Worm (Caenorhabditis elegans) whole organism, late embryonic: Measurements from ENCODE around the gene nhr-43.

ENCODE experiments used
- K09A11.1 ChIP-seq: sonication (generic microtip); optimal IDR thresholded peaks from 2 replicates; lab custom pipeline; 2017; ENCODE audit warnings: antibody characterized with exemption, mild to moderate bottlenecking, missing genetic modification characterization, missing compliant biosample characterization; ENCODE audit not compliant: insufficient read depth
- Y22D7AL.16 ChIP-seq: sonication (generic microtip); optimal IDR thresholded peaks from 2 replicates; lab custom pipeline; 2016; ENCODE audit warnings: missing genetic modification characterization, missing compliant biosample characterization
- ama-1 ChIP-seq: fragments of 150-350 bp; optimal IDR thresholded peaks from 2 replicates; lab custom pipeline; 2014
- ceh-22 ChIP-seq: sonication (generic microtip); optimal IDR thresholded peaks from 2 replicates; lab custom pipeline; 2017; ENCODE audit warnings: missing biosample characterization, missing genetic modification characterization
- ceh-45 ChIP-seq: fragments of 200-800 bp; sonication (Bioruptor generic); IDR thresholded peaks from 2 replicates; pipeline ENCODE4 v1.3.6; 2022; ENCODE audit warnings: missing genetic modification reagents, missing genetic modification characterization, missing compliant biosample characterization
- unc-86 ChIP-seq: sonication (generic microtip); optimal IDR thresholded peaks from 2 replicates; lab custom pipeline; 2016; ENCODE audit warnings: missing genetic modification characterization, missing compliant biosample characterization

DNA sequence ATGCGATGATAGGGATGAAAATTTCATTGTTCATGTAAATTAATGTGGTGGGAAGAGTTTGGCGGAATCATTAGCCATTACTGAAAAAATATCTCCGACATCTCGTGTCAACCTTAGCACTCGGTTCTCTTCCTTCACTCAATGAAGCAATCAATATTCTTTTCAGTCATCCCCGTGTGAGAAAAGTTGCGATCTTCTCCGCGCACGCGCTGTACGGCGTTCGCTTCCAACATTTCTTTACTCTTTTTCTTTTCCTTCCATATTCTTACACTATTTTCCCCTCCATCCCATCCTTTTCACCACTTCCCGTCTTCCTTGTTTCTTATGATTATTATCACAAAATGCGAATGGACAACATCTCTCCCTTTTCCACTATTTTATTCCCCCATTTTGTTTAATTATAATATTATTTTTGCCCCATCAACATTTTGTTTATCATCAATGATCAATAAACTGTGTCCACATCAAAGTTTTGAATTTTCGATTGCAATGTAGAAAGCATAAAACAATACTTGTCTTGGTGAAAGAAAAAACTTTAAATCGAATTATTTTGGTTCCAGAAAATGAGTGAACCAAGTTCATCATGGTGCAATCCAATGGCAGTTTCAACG, 39.3 kb upstream of the nhr-43 start, which contains the start of gene mob-1:
- no peak for TF ChIP-seq ama-1
- TF ChIP-seq unc-86 (tag; lab: Kevin White, UChicago), result no peak
- no peak for TF ChIP-seq ceh-45 (GFP tag; lab: Robert Waterston, UW)
- no peak for TF ChIP-seq K09A11.1 (tag; lab: Kevin White, UChicago)
- TF ChIP-seq Y22D7AL.16 (tag; lab: Kevin White, UChicago), result no peak
- TF ChIP-seq ceh-22, result no peak
